Fruit fly (Drosophila melanogaster): ENCODE data around the gene CG6724.

dm6 chr2L:10769708-10770107 lies at the start of gene CG6724:
- TF ChIP-seq CG8478 (optimal IDR thresholded peaks at IDR 0.05) (no peak), CTCF (optimal IDR thresholded peaks at IDR 0.05) (no peak)
